Worm (Caenorhabditis elegans): Measurements from ENCODE around the gene Y71H2AM.6.
A peak's percentile ranks its signal among the peaks of the same experiment; 100 is the strongest.

Gene Y71H2AM.6

DNA sequence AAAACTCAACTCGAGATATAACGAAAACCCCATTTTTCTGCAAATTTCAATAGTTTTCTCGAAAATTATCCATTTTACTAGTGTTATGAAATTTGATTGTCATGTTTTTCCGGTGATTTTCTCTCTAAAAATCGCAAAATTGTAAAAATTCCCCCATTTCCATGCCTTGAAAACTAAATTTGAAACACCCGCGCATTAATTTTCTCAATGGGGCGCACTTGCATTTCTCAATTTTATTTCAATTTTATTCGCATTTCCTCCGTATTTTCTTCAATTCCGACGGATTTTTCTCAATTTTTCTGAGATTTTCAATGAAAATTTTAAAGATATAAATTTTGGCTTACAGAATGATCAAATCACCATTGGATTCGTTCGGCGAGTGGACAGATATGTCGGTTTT, 24.2 kb downstream of the Y71H2AM.6 start, which contains the start of gene Y71H2AM.3:
TSS of gene Y71H2AM.3 (plus strand) at position 347 of the 400 bp plus-strand sequence.
- TF ChIP-seq ces-1 (GFP tag; optimal IDR thresholded peaks at IDR 0.05) (peak; percentile 66), flh-1 (GFP tag; optimal IDR thresholded peaks at IDR 0.05) (no peak), nhr-237 (tag; optimal IDR thresholded peaks at IDR 0.05) (peak; percentile 35), lsy-2 (tag; optimal IDR thresholded peaks at IDR 0.05) (peak; percentile 1)

DNA sequence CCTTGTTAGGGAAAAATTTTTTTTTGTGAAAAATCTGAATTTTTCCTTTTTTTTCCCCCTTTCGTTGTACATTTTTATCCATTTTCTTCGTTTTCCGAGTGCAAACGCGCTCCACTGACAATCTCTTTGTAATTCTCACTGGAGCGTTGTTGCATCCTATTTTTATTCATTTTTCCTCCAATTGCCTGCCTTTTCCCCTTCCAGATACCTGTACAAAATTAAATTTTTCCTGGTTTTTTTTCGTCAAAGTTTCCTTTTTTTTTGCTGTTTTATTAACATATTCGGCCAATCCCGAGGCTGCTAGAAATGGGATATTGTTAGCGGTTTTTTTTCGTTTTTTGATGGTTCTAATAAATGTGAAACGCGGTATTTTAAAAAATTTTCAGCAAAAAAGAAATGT, 30.6 kb downstream of the Y71H2AM.6 start:
- TF ChIP-seq lin-13 (tag; optimal IDR thresholded peaks at IDR 0.05) = no peak
- no peak for TF ChIP-seq nhr-76 (tag; optimal IDR thresholded peaks at IDR 0.05)

ce11 chrIII:2814919-2815554, 34.2 kb downstream of the Y71H2AM.6 start, which contains the start of gene tufm-1:
Gene tufm-1 (minus strand): TSS chrIII:2814969.
- TF ChIP-seq unc-39 (tag; optimal IDR thresholded peaks at IDR 0.05) (no peak), ceh-43 (GFP tag; optimal IDR thresholded peaks at IDR 0.05) (no peak), zip-8 (tag; optimal IDR thresholded peaks at IDR 0.05) (no peak), mep-1 (tag; optimal IDR thresholded peaks at IDR 0.05) (peak; percentile 64), elt-1 (tag; optimal IDR thresholded peaks at IDR 0.05; ENCODE audit: borderline replicate concordance, insufficient read depth) (no peak), mab-5 (tag; optimal IDR thresholded peaks at IDR 0.05) (no peak), lin-13 (tag; optimal IDR thresholded peaks at IDR 0.05) (peak; percentile 64), ztf-11 (tag; optimal IDR thresholded peaks at IDR 0.05) (no peak), elt-3 (tag; optimal IDR thresholded peaks at IDR 0.05) (no peak), ces-1 (GFP tag; optimal IDR thresholded peaks at IDR 0.05) (peak; percentile 84), sem-2 (GFP tag; optimal IDR thresholded peaks at IDR 0.05) (no peak), nhr-237 (tag; optimal IDR thresholded peaks at IDR 0.05) (peak; percentile 47), pha-4 (tag; optimal IDR thresholded peaks at IDR 0.05) (no peak), hlh-1 (tag; optimal IDR thresholded peaks at IDR 0.05) (no peak), lsy-2 (tag; optimal IDR thresholded peaks at IDR 0.05) (peak; percentile 94)

DNA sequence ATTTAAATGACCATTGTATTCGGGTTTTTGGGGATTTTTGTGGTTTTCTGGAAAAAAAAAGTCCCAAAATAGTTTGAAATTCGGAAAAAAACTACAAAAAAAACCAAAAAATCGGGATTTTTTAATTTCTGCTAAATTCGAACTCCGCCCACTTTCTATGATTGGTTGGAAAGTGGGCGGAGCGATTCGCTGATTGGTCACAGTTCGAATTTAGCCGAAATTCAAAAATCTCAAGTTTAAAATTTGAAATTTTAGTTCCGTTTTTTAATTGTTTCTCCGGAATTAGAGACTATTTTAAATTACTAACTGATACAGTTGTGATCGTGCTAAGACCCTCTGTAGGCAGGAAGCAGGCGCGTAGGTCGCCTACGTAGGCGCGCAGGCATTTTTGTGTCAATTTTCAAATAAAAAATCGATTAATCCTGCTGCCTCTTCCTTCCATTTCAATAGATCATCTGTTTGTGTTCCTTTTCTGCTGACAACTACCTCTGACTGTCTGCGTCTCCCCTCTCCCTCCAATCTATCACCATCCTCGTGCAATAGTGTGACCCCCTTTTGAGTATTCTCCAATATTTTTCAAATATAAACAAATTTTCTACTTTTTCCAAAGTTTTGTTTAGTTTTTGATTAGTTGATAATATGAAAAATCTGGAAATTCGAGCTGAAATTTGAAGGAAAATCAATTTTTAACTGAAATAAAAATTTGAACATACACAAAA, 35.5 kb downstream of the Y71H2AM.6 start:
- TF ChIP-seq nhr-12 (tag; optimal IDR thresholded peaks at IDR 0.05) (no peak), hlh-1 (tag; optimal IDR thresholded peaks at IDR 0.05) (no peak), elt-1 (tag; optimal IDR thresholded peaks at IDR 0.05; ENCODE audit: borderline replicate concordance, insufficient read depth) (no peak), sptf-1 (tag; optimal IDR thresholded peaks at IDR 0.05) (no peak)

DNA sequence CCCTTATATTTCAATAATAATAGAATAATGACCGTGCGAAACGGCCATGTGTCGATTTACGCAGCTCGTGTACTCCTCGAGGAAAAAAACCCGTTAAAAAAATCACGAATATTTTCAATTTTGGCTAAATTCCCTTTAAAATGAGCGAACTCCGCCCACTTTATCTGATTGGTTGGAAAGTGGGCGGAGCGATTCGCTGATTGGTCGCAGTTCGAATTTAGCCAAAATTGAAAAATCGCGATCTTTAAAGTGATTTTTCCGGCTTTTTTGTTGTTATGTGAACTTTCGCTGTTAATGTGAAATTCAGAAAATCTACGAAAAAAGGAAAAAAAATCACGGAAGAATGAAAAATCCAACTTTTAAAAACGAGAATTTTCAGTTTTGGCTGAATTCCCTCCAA, 37.0 kb downstream of the Y71H2AM.6 start:
- no peak for TF ChIP-seq nhr-12 (tag; optimal IDR thresholded peaks at IDR 0.05)
- TF ChIP-seq lin-32 (GFP tag; optimal IDR thresholded peaks at IDR 0.05) = no peak

- TF ChIP-seq ces-1 (GFP tag; optimal IDR thresholded peaks at IDR 0.05) (no peak), elt-1 (tag; optimal IDR thresholded peaks at IDR 0.05; ENCODE audit: borderline replicate concordance, insufficient read depth) (no peak), lin-13 (tag; optimal IDR thresholded peaks at IDR 0.05) (no peak), sptf-1 (tag; optimal IDR thresholded peaks at IDR 0.05) (no peak)
Measured at ce11 chrIII:2818980-2819379, 38.1 kb downstream of the Y71H2AM.6 start, which contains the start of gene pipp-4P. Gene pipp-4P (plus strand): TSS chrIII:2819280.

- TF ChIP-seq ceh-43 (GFP tag; optimal IDR thresholded peaks at IDR 0.05) (no peak), ceh-39 (tag; optimal IDR thresholded peaks at IDR 0.05) (no peak), lsy-2 (tag; optimal IDR thresholded peaks at IDR 0.05) (no peak), ces-1 (GFP tag; optimal IDR thresholded peaks at IDR 0.05) (no peak), zip-8 (tag; optimal IDR thresholded peaks at IDR 0.05) (no peak), unc-39 (tag; optimal IDR thresholded peaks at IDR 0.05) (no peak), sptf-1 (tag; optimal IDR thresholded peaks at IDR 0.05) (no peak), flh-1 (GFP tag; optimal IDR thresholded peaks at IDR 0.05) (no peak), mab-5 (tag; optimal IDR thresholded peaks at IDR 0.05) (no peak), unc-62 (GFP tag; optimal IDR thresholded peaks at IDR 0.05) (no peak), mep-1 (tag; optimal IDR thresholded peaks at IDR 0.05) (no peak), snpc-4 (tag; optimal IDR thresholded peaks at IDR 0.05) (no peak), M03D4.4 (tag; optimal IDR thresholded peaks at IDR 0.05) (no peak), nhr-12 (tag; optimal IDR thresholded peaks at IDR 0.05) (no peak)
Measured at ce11 chrIII:2826770-2827169, 45.9 kb downstream of the Y71H2AM.6 start, which contains the start of gene Y71H2AM.1. Gene Y71H2AM.1 (plus strand): TSS chrIII:2827070.

Measured in whole organism, mixed stage, embryonic.